Fruit fly (Drosophila melanogaster) whole organism, embryonic: ENCODE measurements around the gene scrt.
A peak's percentile ranks its signal among the peaks of the same experiment; 100 is the strongest.

Experiments used
- ATbp ChIP-seq: fragments of 200-800 bp; sonication (Bioruptor generic); optimal IDR thresholded peaks from 2 replicates; lab custom pipeline; 2017; ENCODE audit warnings: missing biosample characterization, mild to moderate bottlenecking, missing genetic modification characterization, missing genetic modification reagents
- CG10267 ChIP-seq: fragments of 200-800 bp; sonication (Bioruptor generic); optimal IDR thresholded peaks from 2 replicates; lab custom pipeline; 2018; ENCODE audit warnings: missing biosample characterization, mild to moderate bottlenecking, missing genetic modification characterization, moderate library complexity
- CG10321 ChIP-seq: fragments of 200-800 bp; sonication (Bioruptor generic); IDR thresholded peaks from 2 replicates; pipeline ENCODE4 v1.3.6; 2022; ENCODE audit warnings: missing biosample characterization, missing genetic modification characterization
- CG10431 ChIP-seq: fragments of 200-800 bp; sonication (Bioruptor generic); optimal IDR thresholded peaks from 3 replicates; lab custom pipeline; 2018; ENCODE audit warnings: missing biosample characterization, mild to moderate bottlenecking, missing genetic modification characterization
- CG10543 ChIP-seq: fragments of 200-800 bp; sonication (Bioruptor generic); optimal IDR thresholded peaks from 3 replicates; lab custom pipeline; 2017; ENCODE audit warnings: missing biosample characterization, mild to moderate bottlenecking, missing genetic modification characterization, moderate library complexity
- CG11456 ChIP-seq: fragments of 200-800 bp; sonication (Bioruptor generic); IDR thresholded peaks from 3 replicates; pipeline ENCODE4 v1.3.6; 2022; ENCODE audit warnings: missing biosample characterization, missing genetic modification characterization
- CG12659 ChIP-seq: fragments of 200-800 bp; sonication (Bioruptor generic); optimal IDR thresholded peaks from 3 replicates; lab custom pipeline; 2017; ENCODE audit warnings: mild to moderate bottlenecking, missing biosample characterization, missing genetic modification reagents, missing genetic modification characterization
- CG12942 ChIP-seq: fragments of 200-800 bp; sonication (Bioruptor generic); optimal IDR thresholded peaks from 3 replicates; lab custom pipeline; 2016; ENCODE audit warnings: missing biosample characterization, missing genetic modification characterization
- CG14710 ChIP-seq: fragments of 200-800 bp; sonication (Bioruptor generic); optimal IDR thresholded peaks from 3 replicates; lab custom pipeline; 2019; ENCODE audit warnings: missing biosample characterization, mild to moderate bottlenecking, missing genetic modification characterization, moderate library complexity
- CG15011 ChIP-seq: fragments of 200-800 bp; sonication (Bioruptor generic); optimal IDR thresholded peaks from 3 replicates; lab custom pipeline; 2018; ENCODE audit warnings: missing biosample characterization, mild to moderate bottlenecking, missing genetic modification characterization
- CG1602 ChIP-seq: fragments of 200-800 bp; sonication (Bioruptor generic); optimal IDR thresholded peaks from 3 replicates; lab custom pipeline; 2016; ENCODE audit warnings: missing biosample characterization, missing genetic modification characterization
- CG1647 ChIP-seq: fragments of 200-800 bp; sonication (Bioruptor generic); optimal IDR thresholded peaks from 3 replicates; lab custom pipeline; 2016; ENCODE audit warnings: missing biosample characterization, missing genetic modification characterization
- CG16815 ChIP-seq: fragments of 200-800 bp; sonication (Bioruptor generic); optimal IDR thresholded peaks from 3 replicates; lab custom pipeline; 2017; ENCODE audit warnings: missing biosample characterization, mild to moderate bottlenecking, missing genetic modification characterization
- CG17361 ChIP-seq: fragments of 200-800 bp; sonication (Bioruptor generic); IDR thresholded peaks from 3 replicates; pipeline ENCODE4 v1.3.6; 2022; ENCODE audit warnings: missing biosample characterization, missing genetic modification characterization
- CG17912 ChIP-seq: fragments of 200-800 bp; sonication (Bioruptor generic); optimal IDR thresholded peaks from 2 replicates; lab custom pipeline; 2018; ENCODE audit warnings: missing biosample characterization, mild to moderate bottlenecking, missing genetic modification characterization
- CG3838 ChIP-seq: fragments of 200-800 bp; sonication (Bioruptor generic); optimal IDR thresholded peaks from 3 replicates; lab custom pipeline; 2016; ENCODE audit warnings: missing biosample characterization, missing genetic modification characterization
- CG6175 ChIP-seq: fragments of 200-800 bp; sonication (Bioruptor generic); IDR thresholded peaks from 3 replicates; pipeline ENCODE4 v1.3.6; 2022; ENCODE audit warnings: missing biosample characterization, missing genetic modification characterization
- CG6765 ChIP-seq: fragments of 200-800 bp; sonication (Bioruptor generic); optimal IDR thresholded peaks from 3 replicates; lab custom pipeline; 2017; ENCODE audit warnings: missing biosample characterization, mild to moderate bottlenecking, missing genetic modification characterization
- CG7786 ChIP-seq: fragments of 200-800 bp; sonication (Bioruptor generic); optimal IDR thresholded peaks from 2 replicates; lab custom pipeline; 2016; ENCODE audit warnings: missing biosample characterization, missing genetic modification characterization
- CG8478 ChIP-seq: fragments of >200 bp; optimal IDR thresholded peaks from 2 replicates; lab custom pipeline; 2018
- CTCF ChIP-seq: fragments of 200-800 bp; sonication (Bioruptor generic); optimal IDR thresholded peaks from 2 replicates; lab custom pipeline; 2017; ENCODE audit warnings: missing biosample characterization, mild to moderate bottlenecking, missing genetic modification characterization, moderate library complexity
- Camta ChIP-seq: fragments of 200-800 bp; sonication (Bioruptor generic); optimal IDR thresholded peaks from 2 replicates; lab custom pipeline; 2016; ENCODE audit warnings: missing biosample characterization, missing genetic modification characterization
- Dad ChIP-seq: fragments of 200-800 bp; sonication (Bioruptor generic); optimal IDR thresholded peaks from 3 replicates; lab custom pipeline; 2016; ENCODE audit warnings: missing biosample characterization, missing genetic modification characterization
- Dbx ChIP-seq: fragments of 200-800 bp; sonication (Bioruptor generic); IDR thresholded peaks from 3 replicates; pipeline ENCODE4 v1.3.6; 2022; ENCODE audit warnings: missing biosample characterization, missing genetic modification characterization
- ERR ChIP-seq: fragments of 200-800 bp; sonication (Bioruptor generic); optimal IDR thresholded peaks from 2 replicates; lab custom pipeline; 2016; ENCODE audit warnings: missing biosample characterization, missing genetic modification characterization
- Hr3 ChIP-seq: fragments of 200-800 bp; sonication (Bioruptor generic); optimal IDR thresholded peaks from 3 replicates; lab custom pipeline; 2016; ENCODE audit warnings: missing biosample characterization, missing genetic modification characterization
- Sry-δ ChIP-seq: fragments of 200-800 bp; sonication (Bioruptor generic); optimal IDR thresholded peaks from 2 replicates; lab custom pipeline; 2016; ENCODE audit warnings: missing biosample characterization, missing genetic modification characterization
- Usf ChIP-seq: fragments of 200-800 bp; sonication (Bioruptor generic); optimal IDR thresholded peaks from 2 replicates; lab custom pipeline; 2017; ENCODE audit warnings: missing genotype, missing biosample characterization, missing genetic modification characterization
- bab2 ChIP-seq: fragments of 200-800 bp; sonication (Bioruptor generic); optimal IDR thresholded peaks from 2 replicates; lab custom pipeline; 2016; ENCODE audit warnings: missing biosample characterization, missing genetic modification characterization
- bigmax ChIP-seq: fragments of 200-800 bp; sonication (Bioruptor generic); optimal IDR thresholded peaks from 2 replicates; lab custom pipeline; 2018; ENCODE audit warnings: missing biosample characterization, mild to moderate bottlenecking, missing genetic modification characterization
- br ChIP-seq: fragments of >200 bp; optimal IDR thresholded peaks from 2 replicates; lab custom pipeline; 2017
- cg ChIP-seq: fragments of 200-800 bp; sonication (Bioruptor generic); optimal IDR thresholded peaks from 3 replicates; lab custom pipeline; 2019; ENCODE audit warnings: missing biosample characterization, mild to moderate bottlenecking, missing genetic modification characterization, moderate library complexity
- chif ChIP-seq, 2 experiments: fragments of 200-800 bp; sonication (Bioruptor generic); optimal IDR thresholded peaks; 3 replicates each; lab custom pipeline; 2016; ENCODE audit warnings: missing biosample characterization in 2 of 2, missing genetic modification characterization in 2 of 2
- dimm ChIP-seq: fragments of 200-800 bp; sonication (Bioruptor generic); IDR thresholded peaks from 2 replicates; pipeline ENCODE4 v1.3.6; 2022; ENCODE audit warnings: missing biosample characterization, missing genetic modification characterization
- dm ChIP-seq: fragments of 200-800 bp; sonication (Bioruptor generic); optimal IDR thresholded peaks from 3 replicates; lab custom pipeline; 2016; ENCODE audit warnings: missing biosample characterization, missing genetic modification characterization
- dmrt99B ChIP-seq: fragments of 200-800 bp; sonication (Bioruptor generic); optimal IDR thresholded peaks from 2 replicates; lab custom pipeline; 2018; ENCODE audit warnings: missing biosample characterization, mild to moderate bottlenecking, missing genetic modification characterization, moderate library complexity
- en ChIP-seq: fragments of 200-800 bp; sonication (Bioruptor generic); optimal IDR thresholded peaks from 2 replicates; lab custom pipeline; 2016; ENCODE audit warnings: missing biosample characterization, missing genetic modification characterization
- eyg ChIP-seq: fragments of 200-800 bp; sonication (Bioruptor generic); optimal IDR thresholded peaks from 3 replicates; lab custom pipeline; 2016; ENCODE audit warnings: missing biosample characterization, missing genetic modification characterization
- gce ChIP-seq: fragments of 200-800 bp; sonication (Bioruptor generic); IDR thresholded peaks from 3 replicates; pipeline ENCODE4 v1.3.6; 2022; ENCODE audit warnings: missing biosample characterization, missing genetic modification characterization
- gfzf ChIP-seq: fragments of 200-800 bp; sonication (Bioruptor generic); optimal IDR thresholded peaks from 2 replicates; lab custom pipeline; 2016; ENCODE audit warnings: missing biosample characterization, mild to moderate bottlenecking, missing genetic modification characterization, moderate library complexity
- kni ChIP-seq: fragments of 200-800 bp; sonication (Bioruptor generic); optimal IDR thresholded peaks from 3 replicates; lab custom pipeline; 2017; ENCODE audit warnings: mild to moderate bottlenecking, missing biosample characterization, missing genetic modification reagents, missing genetic modification characterization
- nerfin-1 ChIP-seq: fragments of 200-800 bp; sonication (Bioruptor generic); optimal IDR thresholded peaks from 3 replicates; lab custom pipeline; 2019; ENCODE audit warnings: missing biosample characterization, mild to moderate bottlenecking, missing genetic modification characterization, moderate library complexity
- nerfin-2 ChIP-seq: fragments of 200-800 bp; sonication (Bioruptor generic); IDR thresholded peaks from 2 replicates; pipeline ENCODE4 v1.3.6; 2022; ENCODE audit warnings: missing biosample characterization, missing genetic modification characterization; ENCODE audit not compliant: partially characterized antibody
- pan ChIP-seq, 4 experiments: fragments of >200 bp in 3 of 4; fragments of 200-800 bp in 1 of 4; sonication (Bioruptor generic) in 1 of 4; optimal IDR thresholded peaks in 3 of 4; IDR thresholded peaks in 1 of 4; 2 replicates each; pipeline versions ENCODE4 v1.3.6 to Lab custom; 2017 to 2022; ENCODE audit warnings: missing biosample characterization in 2 of 4, missing genetic modification characterization in 2 of 4, mixed read lengths in 1 of 4
- peb ChIP-seq: fragments of 200-800 bp; sonication (Bioruptor generic); IDR thresholded peaks from 2 replicates; pipeline ENCODE4 v1.3.6; 2022; ENCODE audit warnings: missing biosample characterization, missing genetic modification characterization
- row ChIP-seq: fragments of 200-800 bp; sonication (Bioruptor generic); IDR thresholded peaks from 3 replicates; pipeline ENCODE4 v1.3.6; 2022; ENCODE audit warnings: missing biosample characterization, missing genetic modification characterization
- scrt ChIP-seq: fragments of 200-800 bp; sonication (Bioruptor generic); optimal IDR thresholded peaks from 2 replicates; lab custom pipeline; 2018; ENCODE audit warnings: missing biosample characterization, mild to moderate bottlenecking, missing genetic modification characterization, moderate library complexity
- sd ChIP-seq: fragments of 200-800 bp; sonication (Bioruptor generic); optimal IDR thresholded peaks from 3 replicates; lab custom pipeline; 2018; ENCODE audit warnings: missing biosample characterization, mild to moderate bottlenecking, missing genetic modification characterization, moderate library complexity
- sens ChIP-seq: fragments of 200-800 bp; sonication (Bioruptor generic); peaks from one replicate; lab custom pipeline; 2016; ENCODE audit warnings: missing biosample characterization, missing genetic modification characterization
- sqz ChIP-seq: fragments of 200-800 bp; sonication (Bioruptor generic); optimal IDR thresholded peaks from 3 replicates; lab custom pipeline; 2018; ENCODE audit warnings: missing biosample characterization, mild to moderate bottlenecking, missing genetic modification characterization
- wdn ChIP-seq: fragments of 200-800 bp; sonication (Bioruptor generic); IDR thresholded peaks from 2 replicates; pipeline ENCODE4 v1.3.6; 2022; ENCODE audit warnings: missing biosample characterization, missing genetic modification characterization
- zen ChIP-seq: fragments of 200-800 bp; sonication (Bioruptor generic); optimal IDR thresholded peaks from 3 replicates; lab custom pipeline; 2018; ENCODE audit warnings: missing biosample characterization, mild to moderate bottlenecking, missing genetic modification characterization, moderate library complexity

scrt gene

dm6 chr3L:3983466-3983946 lies at the start of gene scrt (continued):
- 0 out of 3 replicates have a peak, but pooled peaks have one; percentile 44 for TF ChIP-seq CG17361
- no peak for TF ChIP-seq eyg (GFP tag; lab: Kevin White, UChicago)
- TF ChIP-seq CG6175 = no peak
- peak; percentile 41 for TF ChIP-seq kni (GFP tag; lab: Kevin White, UChicago)
- 0 out of 3 replicates have a peak, but pooled peaks have one; percentile 21 for TF ChIP-seq gce (GFP tag; lab: Robert Waterston, UW)
- TF ChIP-seq wdn = no peak
- TF ChIP-seq dmrt99B (tag; lab: Kevin White, UChicago) = peak; percentile 43
- TF ChIP-seq CG10267 = peak; percentile 59
- TF ChIP-seq dimm (GFP tag; lab: Robert Waterston, UW) = no peak
- peak; percentile 5 for TF ChIP-seq bab2 (GFP tag; lab: Kevin White, UChicago)
- TF ChIP-seq ATbp = no peak
- no peak for TF ChIP-seq CG8478 (lab: Kevin White, UChicago)
- TF ChIP-seq row (GFP tag; lab: Robert Waterston, UW) = peak; percentile 84
- peak; percentile 70 for TF ChIP-seq CG14710 (tag; lab: Kevin White, UChicago)
- no peak for TF ChIP-seq CG15011 (GFP tag; lab: Kevin White, UChicago)
- no peak; the same call in 2 of the 3 replicates for TF ChIP-seq Dbx
- TF ChIP-seq CG10431 (GFP tag; lab: Kevin White, UChicago) = no peak
- TF ChIP-seq CG1602 (GFP tag; lab: Kevin White, UChicago) = peak; percentile 16
- TF ChIP-seq zen (tag; lab: Kevin White, UChicago) = peak; percentile 95
- peak; percentile 90 for TF ChIP-seq sens (GFP tag; lab: Kevin White, UChicago)
- no peak for TF ChIP-seq CTCF (GFP tag; lab: Kevin White, UChicago)
- peak; percentile 35 for TF ChIP-seq CG12659 (GFP tag; lab: Kevin White, UChicago)
- TF ChIP-seq Usf = no peak
- TF ChIP-seq CG11456 (GFP tag; lab: Robert Waterston, UW) = no peak
- TF ChIP-seq Sry-δ (GFP tag; lab: Kevin White, UChicago) = no peak
- no peak for TF ChIP-seq CG3838 (GFP tag; lab: Kevin White, UChicago)
- TF ChIP-seq pan (optimal IDR thresholded peaks at IDR 0.05; lab: Kevin White, UChicago) = no peak
- peak in 1 of 2 experiments; percentile 41 for TF ChIP-seq pan (GFP tag; optimal IDR thresholded peaks at IDR 0.05 in 1 of 2, IDR thresholded peaks at IDR 0.05 in 1 of 2)
- no peak for TF ChIP-seq br (lab: Kevin White, UChicago)
- TF ChIP-seq gfzf (GFP tag; lab: Kevin White, UChicago) = no peak
- no peak for TF ChIP-seq bigmax (GFP tag; lab: Kevin White, UChicago)
- TF ChIP-seq scrt (GFP tag; lab: Kevin White, UChicago) = peak; percentile 100
- peak; percentile 11 for TF ChIP-seq Camta (GFP tag; lab: Kevin White, UChicago)
- peak; percentile 53; the same call in 1 of the 2 replicates for TF ChIP-seq peb (GFP tag; lab: Robert Waterston, UW)
- TF ChIP-seq CG1647 = no peak
- TF ChIP-seq cg (GFP tag; lab: Kevin White, UChicago) = no peak
- TF ChIP-seq CG16815 = peak; percentile 36
- TF ChIP-seq CG6765 = peak; percentile 26
- no peak for TF ChIP-seq CG10321 (GFP tag; lab: Robert Waterston, UW)
- TF ChIP-seq sqz = no peak
- peak; percentile 30 for TF ChIP-seq ERR
- TF ChIP-seq CG10543 (GFP tag; lab: Kevin White, UChicago) = peak; percentile 38
- no peak for TF ChIP-seq dm (GFP tag; lab: Kevin White, UChicago)
- TF ChIP-seq sd = no peak
- no peak for TF ChIP-seq CG12942 (GFP tag; lab: Kevin White, UChicago)
- TF ChIP-seq nerfin-1 (tag; lab: Kevin White, UChicago) = peak; percentile 59
- TF ChIP-seq Hr3 = peak; percentile 20
- no peak for TF ChIP-seq CG7786 (GFP tag; lab: Kevin White, UChicago)
- no peak for TF ChIP-seq en (GFP tag; lab: Kevin White, UChicago)
- TF ChIP-seq nerfin-2 (GFP tag; lab: Robert Waterston, UW) = no peak
- TF ChIP-seq Dad (GFP tag; lab: Kevin White, UChicago) = peak; percentile 39
- TF ChIP-seq CG17912 = no peak
- peak; percentile 44 to 53 for TF ChIP-seq chif (GFP tag; optimal IDR thresholded peaks at IDR 0.05; lab: Kevin White, UChicago)
